Worm (Caenorhabditis elegans) whole organism, L1 larva: ENCODE measurements around the gene rps-1.

ENCODE experiments used
- C16A3.4 ChIP-seq: fragments of 150-350 bp; optimal IDR thresholded peaks from 2 replicates; lab custom pipeline; 2014; ENCODE audit warnings: missing biosample characterization, missing genetic modification characterization
- F16B12.6 ChIP-seq: fragments of 150-350 bp; optimal IDR thresholded peaks from 2 replicates; lab custom pipeline; 2014; ENCODE audit warnings: missing biosample characterization, missing genetic modification characterization
- ama-1 ChIP-seq: fragments of 150-350 bp; optimal IDR thresholded peaks from 2 replicates; lab custom pipeline; 2014
- ceh-8 ChIP-seq: fragments of 200-800 bp; sonication (Bioruptor generic); optimal IDR thresholded peaks from 2 replicates; lab custom pipeline; 2018; ENCODE audit warnings: mild to moderate bottlenecking, missing genetic modification characterization, moderate library complexity, missing compliant biosample characterization
- ceh-82 ChIP-seq, 3 experiments: fragments of 150-350 bp in 1 of 3; sonication (generic microtip) in 2 of 3; optimal IDR thresholded peaks; 2 replicates each; lab custom pipeline; 2014 to 2017; ENCODE audit warnings: missing biosample characterization in 3 of 3, missing genetic modification characterization in 3 of 3
- ces-1 ChIP-seq: fragments of 150-350 bp; optimal IDR thresholded peaks from 2 replicates; lab custom pipeline; 2014; ENCODE audit warnings: missing biosample characterization, missing genetic modification reagents, missing genetic modification characterization
- dpl-1 ChIP-seq, 3 experiments: fragments of 150-350 bp in 2 of 3; sonication (generic microtip) in 1 of 3; optimal IDR thresholded peaks; 2 replicates each; lab custom pipeline; 2014 to 2017; ENCODE audit warnings: missing biosample characterization in 3 of 3, missing genetic modification characterization in 3 of 3, missing genetic modification reagents in 3 of 3
- efl-1 ChIP-seq, 4 experiments: fragments of 150-350 bp; optimal IDR thresholded peaks in 3 of 4; peaks in 1 of 4; 1 replicate in 1 of 4; 2 replicates in 3 of 4; lab custom pipeline; 2014; ENCODE audit warnings: missing biosample characterization in 2 of 4, missing genetic modification characterization in 2 of 4, missing genetic modification reagents in 2 of 4
- efl-3 ChIP-seq: fragments of 200-800 bp; sonication (Bioruptor generic); optimal IDR thresholded peaks from 2 replicates; lab custom pipeline; 2018; ENCODE audit warnings: mild to moderate bottlenecking, missing genetic modification characterization, missing compliant biosample characterization
- elt-2 ChIP-seq: sonication (generic microtip); optimal IDR thresholded peaks from 2 replicates; lab custom pipeline; 2016; ENCODE audit warnings: missing genetic modification characterization, mild to moderate bottlenecking, inconsistent platforms, missing compliant biosample characterization, missing genetic modification reagents
- elt-3 ChIP-seq, 6 experiments: fragments of 150-350 bp in 1 of 6; sonication (generic microtip); optimal IDR thresholded peaks; 2 replicates each; lab custom pipeline; 2017 to 2018; ENCODE audit warnings: missing biosample characterization in 6 of 6, missing genetic modification characterization in 6 of 6, inconsistent platforms in 1 of 6
- ets-5 ChIP-seq: fragments of 200-800 bp; sonication (Bioruptor generic); IDR thresholded peaks from 2 replicates; pipeline ENCODE4 v1.3.6; 2022; ENCODE audit warnings: missing genetic modification characterization, missing compliant biosample characterization
- fkh-8 ChIP-seq: sonication (generic microtip); optimal IDR thresholded peaks from 2 replicates; lab custom pipeline; 2016; ENCODE audit warnings: mild to moderate bottlenecking, missing genetic modification characterization, missing compliant biosample characterization
- fos-1 ChIP-seq: fragments of 150-350 bp; optimal IDR thresholded peaks from 2 replicates; lab custom pipeline; 2014; ENCODE audit warnings: missing biosample characterization, missing genetic modification characterization
- grh-1 ChIP-seq: fragments of 200-800 bp; sonication (Bioruptor generic); IDR thresholded peaks from 2 replicates; pipeline ENCODE4 v1.3.6; 2022; ENCODE audit warnings: missing genetic modification reagents, missing genetic modification characterization, missing compliant biosample characterization
- hlh-4 ChIP-seq: sonication (generic microtip); optimal IDR thresholded peaks from 2 replicates; lab custom pipeline; 2016; ENCODE audit warnings: mild to moderate bottlenecking, missing genetic modification characterization, missing compliant biosample characterization
- hpl-2 ChIP-seq: fragments of 150-350 bp; optimal IDR thresholded peaks from 2 replicates; lab custom pipeline; 2014; ENCODE audit warnings: missing biosample characterization, missing genetic modification reagents, missing genetic modification characterization
- jun-1 ChIP-seq: fragments of 150-350 bp; optimal IDR thresholded peaks from 2 replicates; lab custom pipeline; 2014; ENCODE audit warnings: missing biosample characterization, missing genetic modification reagents, missing genetic modification characterization
- lin-13 ChIP-seq: fragments of 150-350 bp; optimal IDR thresholded peaks from 2 replicates; lab custom pipeline; 2014; ENCODE audit warnings: missing biosample characterization, missing genetic modification reagents, missing genetic modification characterization
- lin-14 ChIP-seq: fragments of 200-800 bp; sonication (Bioruptor generic); optimal IDR thresholded peaks from 2 replicates; lab custom pipeline; 2018; ENCODE audit warnings: mild to moderate bottlenecking, missing genetic modification characterization, moderate library complexity, missing compliant biosample characterization
- lin-35 ChIP-seq, 2 experiments: fragments of 150-350 bp; optimal IDR thresholded peaks; 2 replicates each; lab custom pipeline; 2014; ENCODE audit warnings: missing biosample characterization in 2 of 2, missing genetic modification characterization in 2 of 2, missing genetic modification reagents in 2 of 2
- lir-3 ChIP-seq: sonication (generic microtip); optimal IDR thresholded peaks from 2 replicates; lab custom pipeline; 2016; ENCODE audit warnings: mild to moderate bottlenecking, missing genetic modification characterization, moderate library complexity, missing compliant biosample characterization; ENCODE audit not compliant: poor library complexity
- lsy-2 ChIP-seq, 2 experiments: fragments of 150-350 bp; optimal IDR thresholded peaks; 2 replicates each; lab custom pipeline; 2014; ENCODE audit warnings: missing biosample characterization in 2 of 2, missing genetic modification characterization in 2 of 2
- mdl-1 ChIP-seq, 2 experiments: fragments of 150-350 bp; optimal IDR thresholded peaks; 2 replicates each; lab custom pipeline; 2014 to 2017; ENCODE audit warnings: missing biosample characterization in 2 of 2, missing genetic modification characterization in 2 of 2, inconsistent platforms in 1 of 2
- mef-2 ChIP-seq: fragments of 150-350 bp; optimal IDR thresholded peaks from 2 replicates; lab custom pipeline; 2014; ENCODE audit warnings: missing biosample characterization, missing genetic modification characterization
- mep-1 ChIP-seq: fragments of 150-350 bp; optimal IDR thresholded peaks from 2 replicates; lab custom pipeline; 2014; ENCODE audit warnings: missing biosample characterization, missing genetic modification characterization
- nhr-19 ChIP-seq: fragments of 200-800 bp; sonication (Bioruptor generic); conservative IDR thresholded peaks from 2 replicates; pipeline ENCODE4 v1.3.6; 2022; ENCODE audit warnings: missing genetic modification characterization, missing compliant biosample characterization
- nhr-20 ChIP-seq: sonication (generic microtip); optimal IDR thresholded peaks from 2 replicates; lab custom pipeline; 2016; ENCODE audit warnings: mild to moderate bottlenecking, missing genetic modification characterization, missing compliant biosample characterization
- nhr-28 ChIP-seq: fragments of 150-350 bp; optimal IDR thresholded peaks from 2 replicates; lab custom pipeline; 2014; ENCODE audit warnings: missing biosample characterization, missing genetic modification characterization
- nhr-47 ChIP-seq: sonication (generic microtip); optimal IDR thresholded peaks from 2 replicates; lab custom pipeline; 2016; ENCODE audit warnings: mild to moderate bottlenecking, missing genetic modification characterization, moderate library complexity, missing compliant biosample characterization
- nhr-71 ChIP-seq: sonication (generic microtip); optimal IDR thresholded peaks from 2 replicates; lab custom pipeline; 2016; ENCODE audit warnings: mild to moderate bottlenecking, missing genetic modification characterization, moderate library complexity, missing compliant biosample characterization
- nhr-85 ChIP-seq: sonication (generic microtip); peaks from one replicate; lab custom pipeline; 2016; ENCODE audit warnings: missing genetic modification characterization, inconsistent platforms, missing compliant biosample characterization
- nhr-90 ChIP-seq: sonication (generic microtip); optimal IDR thresholded peaks from 2 replicates; lab custom pipeline; 2016; ENCODE audit warnings: mild to moderate bottlenecking, missing genetic modification characterization, missing compliant biosample characterization; ENCODE audit not compliant: poor library complexity
- pqm-1 ChIP-seq: sonication (generic microtip); optimal IDR thresholded peaks from 3 replicates; lab custom pipeline; 2017; ENCODE audit warnings: missing biosample characterization, missing genetic modification characterization
- rnt-1 ChIP-seq: sonication (generic microtip); optimal IDR thresholded peaks from 2 replicates; lab custom pipeline; 2016; ENCODE audit warnings: mild to moderate bottlenecking, missing genetic modification characterization, moderate library complexity, missing compliant biosample characterization
- skn-1 ChIP-seq: fragments of 150-350 bp; optimal IDR thresholded peaks from 2 replicates; lab custom pipeline; 2014; ENCODE audit warnings: missing biosample characterization, missing genetic modification characterization
- snpc-4 ChIP-seq: fragments of 150-350 bp; optimal IDR thresholded peaks from 2 replicates; lab custom pipeline; 2014; ENCODE audit warnings: missing biosample characterization, missing genetic modification characterization
- snu-23 ChIP-seq: sonication (generic microtip); optimal IDR thresholded peaks from 2 replicates; lab custom pipeline; 2016; ENCODE audit warnings: missing genetic modification characterization, missing compliant biosample characterization
- swsn-7 ChIP-seq: sonication (generic microtip); optimal IDR thresholded peaks from 2 replicates; lab custom pipeline; 2016; ENCODE audit warnings: missing genetic modification characterization, missing compliant biosample characterization
- tbx-2 ChIP-seq: sonication (generic microtip); optimal IDR thresholded peaks from 2 replicates; lab custom pipeline; 2016; ENCODE audit warnings: missing genetic modification characterization, missing compliant biosample characterization
- unc-130 ChIP-seq: fragments of 150-350 bp; optimal IDR thresholded peaks from 2 replicates; lab custom pipeline; 2017; ENCODE audit warnings: missing biosample characterization, missing genetic modification characterization, inconsistent platforms
- unc-30 ChIP-seq: sonication (generic microtip); optimal IDR thresholded peaks from 2 replicates; lab custom pipeline; 2017; ENCODE audit warnings: missing biosample characterization, missing genetic modification characterization
- unc-62 ChIP-seq: fragments of 150-350 bp; optimal IDR thresholded peaks from 2 replicates; lab custom pipeline; 2014; ENCODE audit warnings: missing biosample characterization, missing genetic modification reagents, missing genetic modification characterization
- unc-86 ChIP-seq: sonication (generic microtip); optimal IDR thresholded peaks from 2 replicates; lab custom pipeline; 2016; ENCODE audit warnings: missing genetic modification characterization, missing compliant biosample characterization
- xbp-1 ChIP-seq: sonication (generic microtip); optimal IDR thresholded peaks from 2 replicates; lab custom pipeline; 2016; ENCODE audit warnings: missing genetic modification characterization, missing compliant biosample characterization
- zag-1 ChIP-seq: fragments of 150-350 bp; optimal IDR thresholded peaks from 2 replicates; lab custom pipeline; 2014; ENCODE audit warnings: missing biosample characterization, missing genetic modification characterization
- ztf-11 ChIP-seq, 2 experiments: sonication (generic microtip); optimal IDR thresholded peaks; 2 replicates each; lab custom pipeline; 2016 to 2017; ENCODE audit warnings: missing genetic modification characterization in 2 of 2, missing biosample characterization in 1 of 2, missing compliant biosample characterization in 1 of 2

rps-1 gene

DNA sequence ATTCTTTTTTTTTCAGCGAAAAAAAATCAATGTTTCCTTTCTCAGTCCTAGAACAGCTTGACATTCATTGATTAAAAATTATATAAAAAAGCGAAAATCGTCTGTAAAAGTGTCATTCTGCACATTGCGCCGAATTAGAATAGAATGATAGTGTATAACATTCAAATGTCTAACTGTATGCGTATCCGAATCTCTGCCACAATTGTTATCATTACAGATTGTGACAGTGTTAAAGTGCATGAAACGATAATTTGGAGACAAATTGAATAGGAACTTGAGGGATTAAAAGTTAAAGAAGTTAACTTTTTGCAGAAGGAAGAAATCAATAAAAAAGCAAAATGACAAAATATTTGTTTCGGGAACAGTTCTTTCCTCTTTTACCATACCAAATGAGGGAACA, 7.3 kb upstream of the rps-1 start:
- no peak for TF ChIP-seq xbp-1 (tag; lab: Kevin White, UChicago)
- TF ChIP-seq hpl-2 = no peak
- TF ChIP-seq lir-3 (tag; lab: Kevin White, UChicago) = no peak
- TF ChIP-seq, all 84 proteins: peak for 0

DNA sequence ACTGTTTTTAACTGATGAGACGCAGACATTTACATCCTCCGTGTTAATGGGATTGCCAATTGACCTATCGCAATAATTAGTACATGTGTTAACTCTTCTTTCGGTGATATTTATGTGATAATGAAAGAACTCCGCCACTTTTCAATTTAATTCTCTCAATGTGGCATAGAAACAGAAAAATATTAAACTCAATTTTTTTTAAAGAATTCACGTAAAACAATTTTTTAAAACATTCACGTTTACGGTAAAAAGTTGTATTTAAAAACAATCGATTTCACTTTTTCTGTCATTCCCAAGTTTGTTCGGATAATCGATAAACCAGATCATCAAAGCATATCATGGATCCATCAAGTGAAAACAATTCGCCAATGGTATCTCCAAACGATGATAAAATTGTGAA, 6.9 kb upstream of the rps-1 start, which contains the start of gene mstr-2:
mstr-2 (plus strand) TSS at position 301 of the 400 bp plus-strand sequence.
- TF ChIP-seq zag-1 (tag; lab: Kevin White, UChicago) (no peak), ama-1 (lab: Kevin White, UChicago) (no peak), nhr-90 (no peak), lir-3 (tag; lab: Kevin White, UChicago) (no peak), fkh-8 (no peak), F16B12.6 (tag; lab: Kevin White, UChicago) (no peak), C16A3.4 (tag; lab: Kevin White, UChicago) (no peak), ets-5 (GFP tag; lab: Robert Waterston, UW) (no peak), ces-1 (GFP tag; lab: Kevin White, UChicago) (no peak), lin-13 (no peak), nhr-28 (no peak)

DNA sequence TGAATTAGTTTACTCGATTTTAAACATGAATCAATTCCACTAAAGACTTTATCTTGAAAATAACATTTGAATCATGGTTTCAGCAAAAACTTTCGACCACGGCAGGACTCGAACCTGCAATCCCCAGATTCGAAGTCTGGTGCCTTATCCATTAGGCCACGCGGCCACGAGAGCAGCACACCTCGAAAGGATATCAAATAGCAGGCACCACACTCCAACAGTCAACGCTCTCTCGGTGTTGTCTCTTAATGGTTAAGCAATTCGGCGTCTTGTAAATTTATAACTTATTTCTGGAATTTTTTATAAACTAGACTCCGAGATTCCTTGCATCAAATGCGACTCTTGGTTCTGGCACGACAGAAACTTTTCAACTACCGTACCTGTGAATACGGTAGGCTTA, 4.9 kb upstream of the rps-1 start:
- TF ChIP-seq snpc-4 (tag; lab: Kevin White, UChicago) = no peak
- TF ChIP-seq fos-1 (tag; lab: Kevin White, UChicago) = peak; percentile 19
- TF ChIP-seq nhr-19 (GFP tag; lab: Robert Waterston, UW) = peak; percentile 57
- peak; percentile 71 for TF ChIP-seq nhr-47
- TF ChIP-seq ama-1 (lab: Kevin White, UChicago) = no peak
- TF ChIP-seq nhr-71 (tag; lab: Kevin White, UChicago) = peak; percentile 72
- TF ChIP-seq hlh-4 (tag; lab: Kevin White, UChicago) = no peak
- TF ChIP-seq lir-3 (tag; lab: Kevin White, UChicago) = peak; percentile 82
- TF ChIP-seq nhr-20 (tag; lab: Kevin White, UChicago) = peak; percentile 53
- peak in 1 of 2 experiments; percentile 34 for TF ChIP-seq mdl-1 (tag; optimal IDR thresholded peaks at IDR 0.05; lab: Kevin White, UChicago)
- TF ChIP-seq swsn-7 (tag; lab: Kevin White, UChicago) = peak; percentile 62
- peak in 2 of 3 experiments; percentile 33 to 52 for TF ChIP-seq dpl-1 (GFP tag; optimal IDR thresholded peaks at IDR 0.05; lab: Kevin White, UChicago)
- TF ChIP-seq elt-3 (tag; optimal IDR thresholded peaks at IDR 0.05; lab: Kevin White, UChicago) = peak in 1 of 6 experiments; percentile 50
- no peak for TF ChIP-seq unc-130 (tag; lab: Kevin White, UChicago)
- TF ChIP-seq pqm-1 (tag; lab: Kevin White, UChicago) = no peak
- TF ChIP-seq ceh-8 (GFP tag; lab: Kevin White, UChicago) = peak; percentile 19
- peak; percentile 57 for TF ChIP-seq C16A3.4 (tag; lab: Kevin White, UChicago)
- peak; percentile 50 for TF ChIP-seq nhr-85 (tag; lab: Kevin White, UChicago)
- TF ChIP-seq ztf-11 (tag; optimal IDR thresholded peaks at IDR 0.05; lab: Kevin White, UChicago) = peak in 1 of 2 experiments; percentile 21
- no peak for TF ChIP-seq unc-62 (GFP tag; lab: Kevin White, UChicago)
- peak; percentile 58 for TF ChIP-seq nhr-90
- TF ChIP-seq lin-14 (GFP tag; lab: Kevin White, UChicago) = peak; percentile 57
- TF ChIP-seq tbx-2 = peak; percentile 30
- peak; percentile 0 for TF ChIP-seq elt-2 (tag; lab: Kevin White, UChicago)
- no peak for TF ChIP-seq unc-30 (tag; lab: Kevin White, UChicago)
- TF ChIP-seq rnt-1 (tag; lab: Kevin White, UChicago) = peak; percentile 50
- peak; percentile 16; the same call in 1 of the 2 replicates for TF ChIP-seq grh-1 (GFP tag; lab: Robert Waterston, UW)
- peak; percentile 51 to 60 for TF ChIP-seq lin-35 (GFP tag; optimal IDR thresholded peaks at IDR 0.05; lab: Kevin White, UChicago)
- TF ChIP-seq ceh-82 (tag; optimal IDR thresholded peaks at IDR 0.05; lab: Kevin White, UChicago) = peak in 2 of 3 experiments; percentile 49 to 64
- peak; percentile 67 for TF ChIP-seq mep-1 (tag; lab: Kevin White, UChicago)
- TF ChIP-seq lsy-2 (tag; optimal IDR thresholded peaks at IDR 0.05; lab: Kevin White, UChicago) = peak; percentile 73 to 79
- TF ChIP-seq jun-1 = no peak
- TF ChIP-seq lin-13 = no peak
- peak; percentile 44 for TF ChIP-seq xbp-1 (tag; lab: Kevin White, UChicago)
- TF ChIP-seq efl-3 (GFP tag; lab: Kevin White, UChicago) = peak; percentile 28
- peak; percentile 78 for TF ChIP-seq fkh-8
- peak; percentile 26 for TF ChIP-seq skn-1 (tag; lab: Kevin White, UChicago)
- no peak for TF ChIP-seq mef-2 (tag; lab: Kevin White, UChicago)
- TF ChIP-seq snu-23 = peak; percentile 82
- TF ChIP-seq efl-1 (optimal IDR thresholded peaks at IDR 0.05; lab: Kevin White, UChicago) = peak; percentile 48 to 54
- peak; percentile 27 to 93 for TF ChIP-seq efl-1 (GFP tag; optimal IDR thresholded peaks at IDR 0.05 in 1 of 2; lab: Kevin White, UChicago)
- peak; percentile 45 for TF ChIP-seq unc-86 (tag; lab: Kevin White, UChicago)
